Worm (Caenorhabditis elegans) whole organism, midembryonic: ENCODE data around the gene nars-2.

ENCODE experiments used
- T22C8.4 ChIP-seq: fragments of 200-800 bp; sonication (Bioruptor generic); IDR thresholded peaks from 2 replicates; pipeline ENCODE4 v1.3.6; 2022; ENCODE audit warnings: missing genetic modification characterization, missing compliant biosample characterization
- cog-1 ChIP-seq: sonication (generic microtip); optimal IDR thresholded peaks from 2 replicates; lab custom pipeline; 2016; ENCODE audit warnings: missing genetic modification characterization, missing compliant biosample characterization
- flt-1 ChIP-seq: fragments of 200-800 bp; sonication (Bioruptor generic); IDR thresholded peaks from 2 replicates; pipeline ENCODE4 v1.3.6; 2022; ENCODE audit warnings: missing genetic modification characterization, missing compliant biosample characterization
- klf-2 ChIP-seq: fragments of 200-800 bp; sonication (Bioruptor generic); conservative IDR thresholded peaks from 2 replicates; pipeline ENCODE4 v1.3.6; 2022; ENCODE audit warnings: missing genetic modification reagents, missing genetic modification characterization, missing compliant biosample characterization
- med-1 ChIP-seq: sonication (generic microtip); optimal IDR thresholded peaks from 2 replicates; lab custom pipeline; 2017; ENCODE audit warnings: missing genetic modification characterization, mild to moderate bottlenecking, missing compliant biosample characterization, antibody characterized with exemption, missing genetic modification reagents; ENCODE audit not compliant: insufficient read depth
- ref-1 ChIP-seq: fragments of 200-800 bp; sonication (Bioruptor generic); conservative IDR thresholded peaks from 2 replicates; pipeline ENCODE4 v1.3.6; 2022; ENCODE audit warnings: missing genetic modification reagents, missing genetic modification characterization, missing compliant biosample characterization
- tab-1 ChIP-seq: fragments of 200-800 bp; sonication (Bioruptor generic); IDR thresholded peaks from 2 replicates; pipeline ENCODE4 v1.3.6; 2022; ENCODE audit warnings: missing genetic modification characterization, missing compliant biosample characterization
- ztf-23 ChIP-seq: fragments of 200-800 bp; sonication (Bioruptor generic); IDR thresholded peaks from 2 replicates; pipeline ENCODE4 v1.3.6; 2022; ENCODE audit warnings: missing genetic modification reagents, missing genetic modification characterization, missing compliant biosample characterization
- ztf-29 ChIP-seq: fragments of 200-800 bp; sonication (Bioruptor generic); IDR thresholded peaks from 2 replicates; pipeline ENCODE4 v1.3.6; 2022; ENCODE audit warnings: missing genetic modification reagents, missing genetic modification characterization, missing compliant biosample characterization

Gene nars-2

DNA sequence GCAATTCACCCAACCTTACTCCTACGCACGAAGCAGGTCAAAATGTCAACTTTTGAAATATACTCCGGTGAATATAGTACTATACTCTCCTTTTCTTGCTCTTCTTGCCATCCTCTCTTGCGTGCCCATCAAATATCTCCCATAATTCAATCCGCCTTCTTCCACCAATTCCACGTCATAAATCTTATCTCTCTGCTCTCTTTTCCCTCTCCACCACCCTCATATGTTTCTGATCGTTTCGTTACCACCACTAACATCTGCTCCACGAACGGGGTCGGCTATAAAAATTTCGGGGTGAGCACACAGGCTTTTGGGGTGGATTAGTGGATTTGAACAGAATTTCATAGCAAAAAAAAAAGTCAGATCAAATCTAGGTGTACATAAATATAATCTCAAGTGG lies 46.6 kb downstream of the nars-2 start:
- TF ChIP-seq T22C8.4 (GFP tag; lab: Robert Waterston, UW) (no peak), med-1 (GFP tag; lab: Kevin White, UChicago) (no peak), cog-1 (tag; lab: Kevin White, UChicago) (no peak), tab-1 (no peak), ztf-29 (no peak), ztf-23 (GFP tag; lab: Robert Waterston, UW) (no peak), ref-1 (GFP tag; lab: Robert Waterston, UW) (no peak), klf-2 (GFP tag; lab: Robert Waterston, UW) (no peak), flt-1 (GFP tag; lab: Robert Waterston, UW) (no peak)

DNA sequence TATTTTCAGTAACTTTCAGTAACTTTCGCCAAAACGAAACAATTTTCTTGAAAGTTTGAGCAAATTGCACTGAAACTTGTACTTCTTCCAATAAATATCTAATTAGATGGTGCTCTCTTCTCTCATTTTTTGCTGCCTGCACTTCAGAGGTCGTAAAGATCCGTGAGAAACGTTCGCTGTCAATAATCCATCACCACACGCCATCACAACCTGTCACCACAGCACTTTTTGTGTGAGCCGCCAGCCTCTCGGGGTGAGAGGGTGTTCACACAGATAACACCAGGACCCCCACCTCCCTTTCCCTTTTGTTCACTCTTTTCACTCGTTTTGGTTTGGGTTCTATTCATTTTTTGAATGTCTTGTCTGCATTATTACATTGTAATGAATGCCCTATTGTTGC lies 48.0 kb downstream of the nars-2 start:
- TF ChIP-seq tab-1 (no peak), flt-1 (GFP tag; lab: Robert Waterston, UW) (no peak), cog-1 (tag; lab: Kevin White, UChicago) (no peak), klf-2 (GFP tag; lab: Robert Waterston, UW) (no peak), T22C8.4 (GFP tag; lab: Robert Waterston, UW) (no peak), ztf-29 (no peak), ztf-23 (GFP tag; lab: Robert Waterston, UW) (no peak), med-1 (GFP tag; lab: Kevin White, UChicago) (no peak), ref-1 (GFP tag; lab: Robert Waterston, UW) (no peak)

DNA sequence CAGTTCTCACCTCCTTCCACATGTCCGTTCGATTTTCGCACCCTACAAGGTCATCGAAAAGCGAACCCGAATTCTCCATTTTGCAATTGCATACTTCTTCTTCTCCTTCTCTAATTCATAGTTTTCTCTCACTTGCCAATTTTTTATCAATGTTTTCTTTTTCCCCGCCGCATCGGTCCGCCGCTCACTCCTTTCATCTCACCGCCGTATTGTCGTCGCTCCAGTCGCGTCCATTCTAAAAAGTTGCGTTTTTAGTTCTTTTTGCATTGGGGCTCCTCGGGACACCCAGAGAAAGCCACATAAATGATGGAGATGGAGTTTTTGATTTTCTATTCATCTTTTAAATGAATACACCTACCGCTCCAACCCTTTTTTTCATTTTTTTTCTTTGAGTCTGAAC lies 49.2 kb downstream of the nars-2 start:
- TF ChIP-seq klf-2 (GFP tag; lab: Robert Waterston, UW) (no peak), ztf-23 (GFP tag; lab: Robert Waterston, UW) (no peak), ztf-29 (no peak)

DNA sequence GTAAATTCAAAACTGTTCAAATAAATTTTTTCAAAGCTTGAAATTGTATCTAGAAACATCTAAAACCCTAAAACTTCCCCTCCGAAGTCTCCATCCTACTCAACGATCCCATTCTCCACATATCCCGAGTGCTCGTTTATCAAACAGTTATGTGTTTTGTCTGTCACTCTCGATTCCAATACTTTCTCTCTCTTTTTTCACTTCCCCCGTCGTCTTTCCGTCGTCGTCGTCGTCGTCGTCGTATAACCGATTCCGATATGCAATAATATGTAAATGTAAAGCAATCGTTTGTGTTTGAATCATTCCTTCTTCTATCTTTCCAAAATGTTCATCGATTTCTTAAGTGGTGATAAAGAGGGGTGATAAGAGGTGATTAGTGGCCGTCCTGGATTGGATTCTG lies 52.2 kb downstream of the nars-2 start:
- TF ChIP-seq klf-2 (GFP tag; lab: Robert Waterston, UW) (no peak), med-1 (GFP tag; lab: Kevin White, UChicago) (no peak), T22C8.4 (GFP tag; lab: Robert Waterston, UW) (no peak), cog-1 (tag; lab: Kevin White, UChicago) (no peak), flt-1 (GFP tag; lab: Robert Waterston, UW) (no peak), ztf-23 (GFP tag; lab: Robert Waterston, UW) (no peak), ref-1 (GFP tag; lab: Robert Waterston, UW) (no peak), tab-1 (no peak), ztf-29 (no peak)

DNA sequence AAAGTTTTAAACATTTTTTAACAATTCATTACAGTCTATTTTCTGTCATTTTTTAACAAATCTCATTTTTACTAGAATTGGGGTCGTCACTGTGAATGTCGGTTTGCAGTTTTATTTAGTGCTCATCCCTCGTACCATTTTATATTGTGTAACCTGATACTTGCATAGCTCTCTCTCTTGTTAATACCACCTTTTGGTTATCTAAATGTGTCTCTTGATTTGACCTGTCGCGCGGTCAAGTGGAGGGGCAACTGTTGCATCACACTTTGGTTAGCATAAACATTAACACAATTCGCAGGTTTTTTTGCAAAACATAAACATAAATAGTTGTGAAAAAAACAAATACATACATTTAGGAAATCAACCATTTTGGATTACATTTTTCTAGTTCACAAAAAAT lies 53.7 kb downstream of the nars-2 start:
- TF ChIP-seq flt-1 (GFP tag; lab: Robert Waterston, UW) (no peak), med-1 (GFP tag; lab: Kevin White, UChicago) (no peak), cog-1 (tag; lab: Kevin White, UChicago) (no peak), ref-1 (GFP tag; lab: Robert Waterston, UW) (no peak), ztf-23 (GFP tag; lab: Robert Waterston, UW) (no peak), ztf-29 (no peak), T22C8.4 (GFP tag; lab: Robert Waterston, UW) (no peak), klf-2 (GFP tag; lab: Robert Waterston, UW) (no peak), tab-1 (no peak)

DNA sequence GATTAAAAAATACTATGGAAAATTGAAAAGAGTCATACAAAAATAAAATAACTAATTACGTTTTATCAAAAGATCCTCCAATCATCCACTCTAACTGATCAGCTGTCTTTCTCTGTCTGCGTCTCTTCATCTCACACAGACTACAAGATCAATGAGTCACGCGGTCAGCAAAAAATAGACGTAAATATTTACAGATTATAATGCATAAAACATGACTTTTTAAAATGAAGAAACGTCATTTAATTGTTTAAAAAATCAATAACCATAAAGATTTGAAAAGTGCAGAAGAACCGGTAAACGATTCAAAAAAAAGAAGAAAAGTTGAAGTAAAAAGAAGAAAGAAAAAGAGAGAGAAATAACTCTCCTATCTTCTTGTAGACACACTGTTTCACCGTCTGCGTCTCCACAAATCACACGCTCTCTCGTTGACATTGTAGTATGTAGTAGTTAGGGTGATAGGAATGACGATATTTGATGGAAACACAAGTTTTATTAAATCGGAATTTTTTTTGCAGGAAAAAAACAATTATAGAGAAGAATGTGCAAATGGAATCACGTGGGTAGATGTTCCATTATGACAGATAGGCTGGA lies 55.7 kb downstream of the nars-2 start:
- TF ChIP-seq T22C8.4 (GFP tag; lab: Robert Waterston, UW) (no peak), ztf-23 (GFP tag; lab: Robert Waterston, UW) (no peak), klf-2 (GFP tag; lab: Robert Waterston, UW) (no peak), cog-1 (tag; lab: Kevin White, UChicago) (no peak), ztf-29 (no peak), med-1 (GFP tag; lab: Kevin White, UChicago) (no peak), tab-1 (no peak), ref-1 (GFP tag; lab: Robert Waterston, UW) (no peak), flt-1 (GFP tag; lab: Robert Waterston, UW) (no peak)

DNA sequence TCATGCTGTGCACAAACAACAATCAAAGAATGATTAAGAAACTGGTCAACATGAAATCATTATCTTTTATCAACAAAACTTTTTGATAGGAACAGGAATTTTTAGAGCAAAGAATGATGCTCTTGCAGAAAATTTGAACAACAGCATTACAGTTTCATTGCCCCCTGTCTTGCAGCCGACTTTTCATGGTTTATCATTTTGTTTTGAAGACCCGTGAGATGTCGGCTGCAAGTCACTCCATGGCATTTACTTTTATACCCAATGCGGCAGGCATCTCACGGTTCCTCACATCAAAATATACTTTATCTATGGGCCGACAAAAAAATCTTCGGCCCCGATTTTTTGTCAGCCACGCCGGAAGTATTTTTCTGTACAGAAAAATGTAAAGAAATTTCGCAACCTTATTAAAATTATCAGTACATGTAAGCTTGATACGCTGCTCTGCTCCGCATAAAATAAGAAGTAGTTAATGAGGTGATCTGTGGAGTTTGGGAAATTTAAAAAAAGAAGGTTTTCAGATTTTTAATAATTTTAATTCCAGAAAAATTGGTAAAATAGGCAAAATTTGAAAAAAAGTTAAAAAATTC lies 57.0 kb downstream of the nars-2 start:
- TF ChIP-seq ztf-29 (no peak), med-1 (GFP tag; lab: Kevin White, UChicago) (no peak), ref-1 (GFP tag; lab: Robert Waterston, UW) (no peak), tab-1 (no peak), T22C8.4 (GFP tag; lab: Robert Waterston, UW) (no peak), flt-1 (GFP tag; lab: Robert Waterston, UW) (no peak), klf-2 (GFP tag; lab: Robert Waterston, UW) (no peak), ztf-23 (GFP tag; lab: Robert Waterston, UW) (no peak), cog-1 (tag; lab: Kevin White, UChicago) (no peak)

DNA sequence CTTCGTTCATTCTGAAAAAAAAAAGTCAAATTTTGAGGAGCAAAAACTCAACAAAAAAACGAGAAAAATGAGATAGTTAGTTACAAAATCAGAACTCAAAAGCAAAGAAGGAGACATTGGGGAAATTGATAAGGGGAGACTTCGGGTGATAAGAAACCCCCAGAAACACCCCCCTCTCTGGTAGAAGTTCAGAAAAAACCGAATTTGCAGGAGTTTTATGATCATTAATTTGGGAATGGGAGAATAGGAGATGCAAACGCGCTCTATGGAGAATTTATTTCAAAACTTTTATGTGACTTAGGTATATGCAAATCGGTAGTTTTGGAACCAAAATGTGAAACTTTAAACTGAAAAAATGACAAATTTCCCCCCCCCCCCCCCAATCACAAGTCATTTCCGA lies 58.0 kb downstream of the nars-2 start, which contains the start of gene sbp-1:
Gene sbp-1 (minus strand): TSS at position 11 of the 400 bp plus-strand sequence.
- TF ChIP-seq T22C8.4 (GFP tag; lab: Robert Waterston, UW): no peak
- no peak for TF ChIP-seq med-1 (GFP tag; lab: Kevin White, UChicago)
- TF ChIP-seq cog-1 (tag; lab: Kevin White, UChicago): no peak
- TF ChIP-seq flt-1 (GFP tag; lab: Robert Waterston, UW): no peak
- TF ChIP-seq ref-1 (GFP tag; lab: Robert Waterston, UW): no peak
- TF ChIP-seq tab-1: no peak
- TF ChIP-seq ztf-29: no peak
- no peak for TF ChIP-seq klf-2 (GFP tag; lab: Robert Waterston, UW)
- no peak for TF ChIP-seq ztf-23 (GFP tag; lab: Robert Waterston, UW)
